Worm (Caenorhabditis elegans): ENCODE results near the gene T02H6.1.

ce11 chrII:667864-668263, 41.3 kb upstream of the T02H6.1 start:
- TF ChIP-seq klf-2 (GFP tag; conservative IDR thresholded peaks at IDR 0.05) (no peak), flt-1 (GFP tag; IDR thresholded peaks at IDR 0.05) (no peak), ztf-29 (GFP tag; IDR thresholded peaks at IDR 0.05) (no peak)
